Worm (Caenorhabditis elegans): ENCODE measurements around the gene T26H5.10.

The T26H5.10 gene

ce11 chrV:15443708-15444107 lies at the start of gene T26H5.10:
T26H5.10 (minus strand) TSS chrV:15443808.
- TF ChIP-seq tbp1 (GFP tag; optimal IDR thresholded peaks at IDR 0.05) (no peak), akir-1 (GFP tag; optimal IDR thresholded peaks at IDR 0.05) (no peak), lag-1 (GFP tag; IDR thresholded peaks at IDR 0.05) (no peak), ztf-28 (GFP tag; IDR thresholded peaks at IDR 0.05) (no peak), ets-4 (GFP tag; optimal IDR thresholded peaks at IDR 0.05) (no peak), ceh-27 (GFP tag; optimal IDR thresholded peaks at IDR 0.05) (no peak), bed-2 (GFP tag; IDR thresholded peaks at IDR 0.05) (no peak), madf-10 (tag; optimal IDR thresholded peaks at IDR 0.05) (no peak), ztf-3 (GFP tag; optimal IDR thresholded peaks at IDR 0.05) (no peak), egl-44 (GFP tag; IDR thresholded peaks at IDR 0.05) (no peak), aptf-3 (GFP tag; IDR thresholded peaks at IDR 0.05) (no peak), zfh-2 (GFP tag; conservative IDR thresholded peaks at IDR 0.05) (no peak), mel-28 (tag; optimal IDR thresholded peaks at IDR 0.05; ENCODE audit: borderline replicate concordance) (no peak), efl-1 (GFP tag; optimal IDR thresholded peaks at IDR 0.05) (no peak), rcor-1 (GFP tag; IDR thresholded peaks at IDR 0.05) (no peak), cebp-2 (GFP tag; IDR thresholded peaks at IDR 0.05) (no peak), ztf-6 (GFP tag; IDR thresholded peaks at IDR 0.05) (no peak), attf-5 (GFP tag; optimal IDR thresholded peaks at IDR 0.05) (no peak)

- no peak for TF ChIP-seq B0019.2 (GFP tag; conservative IDR thresholded peaks at IDR 0.05)
- TF ChIP-seq mcd-1 (GFP tag; IDR thresholded peaks at IDR 0.05): no peak
- TF ChIP-seq hsf-1 (GFP tag; IDR thresholded peaks at IDR 0.05): no peak
- no peak for TF ChIP-seq Y79H2A.3 (GFP tag; conservative IDR thresholded peaks at IDR 0.05)
- no peak for TF ChIP-seq lin-54 (GFP tag; optimal IDR thresholded peaks at IDR 0.05)
- TF ChIP-seq fkh-3 (tag; optimal IDR thresholded peaks at IDR 0.05): no peak
- TF ChIP-seq F33H1.4 (GFP tag; IDR thresholded peaks at IDR 0.05): no peak
- TF ChIP-seq attf-3 (GFP tag; conservative IDR thresholded peaks at IDR 0.05): no peak
- no peak for TF ChIP-seq ztf-3 (GFP tag; optimal IDR thresholded peaks at IDR 0.05)
- no peak for TF ChIP-seq tbx-9 (tag; optimal IDR thresholded peaks at IDR 0.05; ENCODE audit: borderline replicate concordance)
- no peak for TF ChIP-seq ceh-27 (GFP tag; optimal IDR thresholded peaks at IDR 0.05)
Measured at ce11 chrV:15492518-15492917, 48.9 kb upstream of the T26H5.10 start, which contains the start of gene str-264. str-264 (minus strand) TSS chrV:15492618.

ce11 chrV:15487764-15488163 lies 44.2 kb upstream of the T26H5.10 start, which contains the start of gene srw-21:
srw-21 (plus strand) TSS chrV:15488064.
- TF ChIP-seq rpc-1 (optimal IDR thresholded peaks at IDR 0.05) (no peak), rpc-1 (tag; optimal IDR thresholded peaks at IDR 0.05) (no peak), F37B4.10 (GFP tag; IDR thresholded peaks at IDR 0.05) (no peak), nhr-120 (GFP tag; IDR thresholded peaks at IDR 0.05) (no peak), sea-2 (GFP tag; IDR thresholded peaks at IDR 0.05) (no peak), F55B11.4 (tag; optimal IDR thresholded peaks at IDR 0.05; ENCODE audit: borderline replicate concordance, insufficient read depth) (no peak), ekl-4 (GFP tag; IDR thresholded peaks at IDR 0.05) (no peak), mel-28 (tag; optimal IDR thresholded peaks at IDR 0.05; ENCODE audit: borderline replicate concordance) (no peak), hmg-20 (GFP tag; IDR thresholded peaks at IDR 0.05) (no peak), ceh-100 (GFP tag; IDR thresholded peaks at IDR 0.05) (no peak), ceh-79 (tag; optimal IDR thresholded peaks at IDR 0.05) (no peak), ztf-3 (GFP tag; optimal IDR thresholded peaks at IDR 0.05) (no peak), F39B2.1 (GFP tag; IDR thresholded peaks at IDR 0.05) (no peak)

All from whole organism, young adult.